Worm (Caenorhabditis elegans): ENCODE measurements around the gene C23H5.8.

DNA sequence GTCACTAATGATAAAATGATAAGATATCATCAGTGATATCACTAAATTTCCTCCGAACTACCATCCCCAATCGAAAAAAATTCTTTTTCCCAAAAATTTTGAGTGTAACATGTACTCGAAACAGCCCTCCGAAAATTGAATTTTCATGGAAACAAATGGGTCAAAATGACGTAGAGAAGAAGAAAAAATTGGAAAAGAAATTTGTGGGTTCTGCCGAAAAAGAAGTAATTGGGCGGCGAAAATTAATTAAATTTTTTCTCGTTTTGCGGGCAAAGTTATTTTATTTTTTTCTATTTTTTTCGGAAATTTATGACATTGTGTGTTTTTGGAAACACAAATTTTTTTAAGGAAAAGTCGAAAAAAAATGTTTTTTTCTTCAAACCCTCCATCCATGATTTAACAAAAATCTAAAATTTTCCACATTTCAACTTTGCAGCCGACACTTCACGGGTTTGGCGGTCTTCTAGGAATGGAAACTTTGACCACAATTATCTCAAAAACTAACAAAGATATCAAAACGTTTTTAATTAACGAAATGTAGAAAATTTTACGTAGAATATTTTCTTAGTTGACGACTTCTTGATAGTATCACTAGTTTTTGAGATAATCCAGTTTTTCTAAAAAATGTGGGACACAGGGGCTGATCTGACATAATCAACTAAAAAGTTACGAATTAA is 35.9 kb downstream of the C23H5.8 start:
- TF ChIP-seq nhr-19 (GFP tag; conservative IDR thresholded peaks at IDR 0.05) = no peak
- no peak for TF ChIP-seq mdl-1 (tag; optimal IDR thresholded peaks at IDR 0.05)
- TF ChIP-seq unc-30 (tag; optimal IDR thresholded peaks at IDR 0.05) = no peak
- TF ChIP-seq efl-1 (optimal IDR thresholded peaks at IDR 0.05) = no peak
- TF ChIP-seq efl-1 (GFP tag; optimal IDR thresholded peaks at IDR 0.05 in 1 of 2) = peak in 1 of 2 experiments; percentile 54
- no peak for TF ChIP-seq nhr-77 (tag; optimal IDR thresholded peaks at IDR 0.05)
